Fruit fly (Drosophila melanogaster) whole organism, pupa: ENCODE data around the gene vir-1.

Experiments
- CG10348 ChIP-seq: fragments of 200-800 bp; sonication (Bioruptor generic); IDR thresholded peaks from 2 replicates; pipeline ENCODE4 v1.3.6; 2022; ENCODE audit warnings: missing biosample characterization, missing genetic modification characterization
- CG32121 ChIP-seq: fragments of 200-800 bp; sonication (Bioruptor generic); IDR thresholded peaks from 2 replicates; pipeline ENCODE4 v1.3.6; 2022; ENCODE audit warnings: missing biosample characterization, missing genetic modification characterization
- CG34367 ChIP-seq: fragments of 200-800 bp; sonication (Bioruptor generic); optimal IDR thresholded peaks from 2 replicates; lab custom pipeline; 2018; ENCODE audit warnings: missing biosample characterization, mild to moderate bottlenecking, missing genetic modification characterization
- CG4496 ChIP-seq: fragments of 200-800 bp; sonication (Bioruptor generic); IDR thresholded peaks from 3 replicates; pipeline ENCODE4 v1.3.6; 2022; ENCODE audit warnings: missing biosample characterization, missing genetic modification characterization
- CG9948 ChIP-seq: fragments of 200-800 bp; sonication (Bioruptor generic); optimal IDR thresholded peaks from 2 replicates; lab custom pipeline; 2018; ENCODE audit warnings: missing biosample characterization, mild to moderate bottlenecking, missing genetic modification characterization, moderate library complexity
- EcR ChIP-seq: fragments of 200-800 bp; sonication (Bioruptor generic); optimal IDR thresholded peaks from 3 replicates; lab custom pipeline; 2019; ENCODE audit warnings: missing biosample characterization, missing genetic modification characterization, mild to moderate bottlenecking, moderate library complexity, missing genetic modification reagents

dm6 chr2L:12468813-12469212 lies 45.6 kb upstream of the vir-1 start:
- no peak for TF ChIP-seq CG10348 (GFP tag; lab: Robert Waterston, UW)
- no peak for TF ChIP-seq EcR
- TF ChIP-seq CG34367 (tag; lab: Kevin White, UChicago), result no peak
- TF ChIP-seq CG32121 (GFP tag; lab: Robert Waterston, UW), result no peak
- no peak for TF ChIP-seq CG4496 (GFP tag; lab: Robert Waterston, UW)
- TF ChIP-seq CG9948, result no peak
